Fruit fly (Drosophila melanogaster) Kc167 (cell line): ENCODE results near the gene Hsp22.

ENCODE experiments used
- Myc ChIP-seq: fragments of >200 bp; optimal IDR thresholded peaks from 2 replicates; lab custom pipeline; 2017; ENCODE audit warnings: missing external identifiers
- Sin3A ChIP-seq: fragments of >200 bp; optimal IDR thresholded peaks from 2 replicates; lab custom pipeline; 2018; ENCODE audit warnings: missing external identifiers
- h ChIP-seq: fragments of >200 bp; optimal IDR thresholded peaks from 3 replicates; lab custom pipeline; 2018; ENCODE audit warnings: missing external identifiers
- psq ChIP-seq: fragments of >200 bp; optimal IDR thresholded peaks from 2 replicates; lab custom pipeline; 2017; ENCODE audit warnings: missing external identifiers
- ttk ChIP-seq: sonication (Bioruptor generic); optimal IDR thresholded peaks from 2 replicates; lab custom pipeline; 2017; ENCODE audit warnings: missing external identifiers

DNA sequence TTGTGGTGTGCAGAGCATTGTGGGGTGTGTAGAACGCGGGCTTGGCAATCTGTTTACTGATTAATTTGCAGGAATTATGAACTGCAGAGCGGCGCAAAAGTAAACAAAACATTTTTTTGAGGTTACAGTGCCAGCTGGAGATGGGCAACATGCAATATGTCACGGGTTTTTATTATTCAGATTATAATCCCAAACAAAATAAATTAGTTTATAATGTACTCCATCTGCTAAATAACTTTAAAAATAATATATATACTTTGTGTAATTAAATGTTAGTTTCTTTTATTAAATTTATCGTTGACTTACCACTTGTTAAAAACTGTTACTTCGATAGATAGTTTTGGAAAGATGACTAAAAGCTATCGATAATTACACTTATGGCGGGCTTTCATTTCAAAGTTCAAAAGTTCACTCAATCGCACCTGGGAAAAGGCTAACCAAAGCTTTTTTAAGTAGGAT lies 1.8 kb upstream of the Hsp22 start, which contains the start of gene Fdx1:
- TF ChIP-seq ttk (lab: Kevin White, UChicago) (no peak), psq (lab: Kevin White, UChicago) (no peak), Myc (lab: Kevin White, UChicago) (no peak), Sin3A (lab: Kevin White, UChicago) (no peak), h (no peak)
